Fruit fly (Drosophila melanogaster): Measurements from ENCODE around the gene CG14132.

Gene CG14132

DNA sequence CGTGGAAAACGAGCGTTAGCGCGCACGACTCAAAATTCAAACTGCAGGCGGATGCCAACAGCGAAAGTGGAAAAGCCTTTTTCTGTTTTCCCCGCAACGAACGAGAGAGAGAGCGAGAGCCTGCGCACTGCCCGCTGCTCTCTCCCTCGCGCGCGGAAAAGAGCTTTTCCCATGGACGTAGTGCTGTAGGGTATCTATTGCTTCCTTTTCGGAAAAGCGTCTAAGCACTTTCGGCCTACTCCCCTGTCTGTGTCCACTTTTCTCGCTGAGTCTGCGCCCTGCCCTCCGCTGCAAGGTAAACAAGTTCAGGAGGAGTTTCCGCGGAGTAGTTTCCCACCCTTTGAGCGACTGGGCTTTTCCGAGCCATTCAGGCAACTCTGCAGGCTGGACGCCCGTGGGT lies 34.8 kb downstream of the CG14132 start, which contains the start of gene CG32085 (continued):
- TF ChIP-seq CG12219 (GFP tag; optimal IDR thresholded peaks at IDR 0.05) (peak; percentile 13), CG6765 (GFP tag; optimal IDR thresholded peaks at IDR 0.05) (peak; percentile 50), lab (GFP tag; optimal IDR thresholded peaks at IDR 0.05) (peak; percentile 90), Blimp-1 (GFP tag; optimal IDR thresholded peaks at IDR 0.05) (no peak), ems (GFP tag; optimal IDR thresholded peaks at IDR 0.05) (peak; percentile 74), sug (tag; optimal IDR thresholded peaks at IDR 0.05) (peak; percentile 5), HLHmδ (GFP tag; optimal IDR thresholded peaks at IDR 0.05) (peak; percentile 18), amos (GFP tag; IDR thresholded peaks at IDR 0.05; ENCODE audit: partially characterized antibody) (no peak), Nf-YB (GFP tag; optimal IDR thresholded peaks at IDR 0.05) (no peak), CG43689 (GFP tag; IDR thresholded peaks at IDR 0.05) (no peak), CG14667 (GFP tag; IDR thresholded peaks at IDR 0.05) (peak; percentile 50; the same call in 1 of the 2 replicates), az2 (GFP tag; optimal IDR thresholded peaks at IDR 0.05) (peak; percentile 56), CG11093 (GFP tag; IDR thresholded peaks at IDR 0.05) (no peak), Bteb2 (GFP tag; optimal IDR thresholded peaks at IDR 0.05) (peak; percentile 20), CG4820 (GFP tag; optimal IDR thresholded peaks at IDR 0.05) (peak; percentile 22), CG10274 (GFP tag; optimal IDR thresholded peaks at IDR 0.05) (peak; percentile 37), CG12659 (GFP tag; optimal IDR thresholded peaks at IDR 0.05) (peak; percentile 38), exex (tag; optimal IDR thresholded peaks at IDR 0.05) (peak; percentile 6), CG34376 (GFP tag; optimal IDR thresholded peaks at IDR 0.05) (peak; percentile 42), z (GFP tag; IDR thresholded peaks at IDR 0.05) (0 out of 3 replicates have a peak, but pooled peaks have one; percentile 29), zen2 (GFP tag; IDR thresholded peaks at IDR 0.05; ENCODE audit: partially characterized antibody) (no peak), CG7839 (tag; optimal IDR thresholded peaks at IDR 0.05) (peak; percentile 60), CG2202 (tag; optimal IDR thresholded peaks at IDR 0.05) (no peak), sim (GFP tag; IDR thresholded peaks at IDR 0.05) (no peak), dm (GFP tag; optimal IDR thresholded peaks at IDR 0.05) (peak; percentile 4), CG34224 (GFP tag; IDR thresholded peaks at IDR 0.05; ENCODE audit: partially characterized antibody) (no peak), CG1647 (GFP tag; optimal IDR thresholded peaks at IDR 0.05) (peak; percentile 4), CG2129 (GFP tag; IDR thresholded peaks at IDR 0.05; ENCODE audit: partially characterized antibody) (no peak), CG2199 (GFP tag; IDR thresholded peaks at IDR 0.05) (0 out of 3 replicates have a peak, but pooled peaks have one; percentile 39), btn (GFP tag; optimal IDR thresholded peaks at IDR 0.05) (no peak), gsb (GFP tag; IDR thresholded peaks at IDR 0.05) (0 out of 2 replicates have a peak, but pooled peaks have one; percentile 49), vvl (GFP tag; IDR thresholded peaks at IDR 0.05) (peak; percentile 82), Deaf1 (tag; optimal IDR thresholded peaks at IDR 0.05) (peak; percentile 62), tin (GFP tag; optimal IDR thresholded peaks at IDR 0.05) (peak; percentile 71), wek (GFP tag; optimal IDR thresholded peaks at IDR 0.05) (no peak), CG1602 (GFP tag; optimal IDR thresholded peaks at IDR 0.05) (no peak)

DNA sequence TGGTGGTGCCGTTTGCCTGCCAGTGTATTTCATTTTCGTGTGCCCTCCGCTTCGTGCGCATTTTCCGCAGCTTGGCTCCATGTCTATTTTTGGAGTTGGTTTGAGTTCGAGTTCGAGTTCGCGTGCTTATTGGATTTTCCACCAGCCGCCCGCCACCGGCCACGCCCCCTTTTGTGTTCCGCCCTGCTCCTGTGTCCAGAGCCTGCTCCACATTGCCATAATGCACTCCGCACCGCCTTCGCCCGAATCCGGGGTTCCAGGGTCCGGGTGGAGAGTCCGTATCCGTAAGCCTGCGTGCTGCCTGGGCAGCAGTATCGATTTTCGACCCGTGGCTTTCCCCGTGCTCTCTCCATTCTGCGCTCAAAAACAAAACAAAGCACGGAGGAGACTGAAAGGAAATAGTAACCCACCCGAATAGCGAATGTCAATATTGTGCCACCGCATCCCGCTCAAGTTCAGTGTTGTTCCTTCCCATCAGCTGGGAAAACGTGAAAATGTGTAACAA lies 36.7 kb downstream of the CG14132 start:
- TF ChIP-seq jing (GFP tag; optimal IDR thresholded peaks at IDR 0.05) (no peak), CG10543 (GFP tag; optimal IDR thresholded peaks at IDR 0.05) (no peak), bcd (GFP tag; optimal IDR thresholded peaks at IDR 0.05) (no peak), tup (GFP tag; optimal IDR thresholded peaks at IDR 0.05) (no peak), pfk (GFP tag; optimal IDR thresholded peaks at IDR 0.05) (no peak), wor (GFP tag; IDR thresholded peaks at IDR 0.05) (no peak), shn (GFP tag; optimal IDR thresholded peaks at IDR 0.05) (no peak), caup (GFP tag; optimal IDR thresholded peaks at IDR 0.05; ENCODE audit: severe bottlenecking) (no peak), ERR (GFP tag; optimal IDR thresholded peaks at IDR 0.05) (no peak), Med (GFP tag) (peak; percentile 61), vvl (GFP tag; IDR thresholded peaks at IDR 0.05) (no peak), chinmo (GFP tag; IDR thresholded peaks at IDR 0.05; ENCODE audit: partially characterized antibody) (0 out of 4 replicates have a peak, but pooled peaks have one; percentile 48), disco-r (GFP tag; optimal IDR thresholded peaks at IDR 0.05) (no peak), CG34422 (GFP tag; IDR thresholded peaks at IDR 0.05) (no peak), sug (tag; optimal IDR thresholded peaks at IDR 0.05) (no peak), onecut (GFP tag; IDR thresholded peaks at IDR 0.05) (peak; percentile 98), Scr (GFP tag; IDR thresholded peaks at IDR 0.05; ENCODE audit: partially characterized antibody) (peak; percentile 14; the same call in 1 of the 2 replicates)

Measured in whole organism, embryonic.